Fruit fly (Drosophila melanogaster): Measurements from ENCODE around the gene CG13737.

DNA sequence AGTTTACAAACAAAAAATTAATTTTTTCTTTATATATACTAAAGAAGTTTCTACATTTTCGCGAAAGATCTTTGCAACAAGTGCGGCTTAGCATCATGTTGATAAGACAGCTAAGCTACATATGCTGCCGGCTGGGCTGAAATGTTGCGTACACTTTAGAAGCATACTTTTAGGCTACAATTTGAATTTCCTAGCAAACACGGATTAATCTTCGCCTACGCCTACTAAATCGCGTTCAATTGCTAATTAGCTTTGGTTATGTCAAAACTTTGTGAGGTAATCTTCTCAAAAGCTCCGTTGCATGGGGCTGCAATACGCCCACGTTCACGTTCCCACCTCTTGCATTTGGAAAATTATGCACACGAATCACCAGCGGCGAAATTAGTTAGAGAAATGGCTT lies 1.8 kb upstream of the CG13737 start:
- no peak for TF ChIP-seq ato (GFP tag; IDR thresholded peaks at IDR 0.05; ENCODE audit: partially characterized antibody)
- no peak for TF ChIP-seq vvl (GFP tag; IDR thresholded peaks at IDR 0.05)
- TF ChIP-seq Dfd (GFP tag; optimal IDR thresholded peaks at IDR 0.05): no peak
- no peak for TF ChIP-seq CG5953 (GFP tag; IDR thresholded peaks at IDR 0.05)
- TF ChIP-seq CG31224 (GFP tag; IDR thresholded peaks at IDR 0.05): no peak
- TF ChIP-seq Opbp (GFP tag; IDR thresholded peaks at IDR 0.05; ENCODE audit: partially characterized antibody): no peak
- no peak for TF ChIP-seq jigr1 (GFP tag; IDR thresholded peaks at IDR 0.05)
